Fruit fly (Drosophila melanogaster) whole organism, embryonic: ENCODE measurements around the gene CG32573.

Experiments
- Abd-B ChIP-seq: fragments of 200-800 bp; sonication (Bioruptor generic); optimal IDR thresholded peaks from 2 replicates; lab custom pipeline; 2018; ENCODE audit warnings: missing biosample characterization, mild to moderate bottlenecking, missing genetic modification characterization, moderate library complexity
- Aef1 ChIP-seq: fragments of 200-800 bp; sonication (Bioruptor generic); IDR thresholded peaks from 3 replicates; pipeline ENCODE4 v1.3.6; 2022; ENCODE audit warnings: missing biosample characterization, missing genetic modification characterization
- Asciz ChIP-seq: fragments of 200-800 bp; sonication (Bioruptor generic); optimal IDR thresholded peaks from 2 replicates; lab custom pipeline; 2017; ENCODE audit warnings: missing biosample characterization, mild to moderate bottlenecking, missing genetic modification characterization, missing genetic modification reagents
- Atf3 ChIP-seq: fragments of 200-800 bp; sonication (Bioruptor generic); optimal IDR thresholded peaks from 3 replicates; lab custom pipeline; 2016; ENCODE audit warnings: missing biosample characterization, missing genetic modification characterization
- Bteb2 ChIP-seq: fragments of 200-800 bp; sonication (Bioruptor generic); optimal IDR thresholded peaks from 2 replicates; lab custom pipeline; 2016; ENCODE audit warnings: missing biosample characterization, missing genetic modification characterization
- CG10209 ChIP-seq: fragments of 200-800 bp; sonication (Bioruptor generic); optimal IDR thresholded peaks from 3 replicates; lab custom pipeline; 2017; ENCODE audit warnings: missing biosample characterization, mild to moderate bottlenecking, missing genetic modification characterization, missing genetic modification reagents
- CG10274 ChIP-seq: fragments of 200-800 bp; sonication (Bioruptor generic); optimal IDR thresholded peaks from 3 replicates; lab custom pipeline; 2017; ENCODE audit warnings: missing biosample characterization, mild to moderate bottlenecking, missing genetic modification characterization
- CG10366 ChIP-seq: fragments of 200-800 bp; sonication (Bioruptor generic); IDR thresholded peaks from 2 replicates; pipeline ENCODE4 v1.3.6; 2022; ENCODE audit warnings: missing biosample characterization, missing genetic modification characterization
- CG10565 ChIP-seq: fragments of 200-800 bp; sonication (Bioruptor generic); optimal IDR thresholded peaks from 3 replicates; lab custom pipeline; 2016; ENCODE audit warnings: missing biosample characterization, mild to moderate bottlenecking, missing genetic modification characterization
- CG10979 ChIP-seq: fragments of 200-800 bp; sonication (Bioruptor generic); optimal IDR thresholded peaks from 2 replicates; lab custom pipeline; 2018; ENCODE audit warnings: missing biosample characterization, mild to moderate bottlenecking, missing genetic modification characterization, moderate library complexity
- CG12071 ChIP-seq: fragments of 200-800 bp; sonication (Bioruptor generic); optimal IDR thresholded peaks from 3 replicates; lab custom pipeline; 2018; ENCODE audit warnings: missing biosample characterization, mild to moderate bottlenecking, missing genetic modification characterization
- CG12155 ChIP-seq: fragments of 200-800 bp; sonication (Bioruptor generic); optimal IDR thresholded peaks from 3 replicates; lab custom pipeline; 2016; ENCODE audit warnings: missing biosample characterization, missing genetic modification characterization
- CG12236 ChIP-seq: fragments of 200-800 bp; sonication (Bioruptor generic); optimal IDR thresholded peaks from 2 replicates; lab custom pipeline; 2016; ENCODE audit warnings: missing biosample characterization, missing genetic modification characterization
- CG13894 ChIP-seq: fragments of 200-800 bp; sonication (Bioruptor generic); optimal IDR thresholded peaks from 3 replicates; lab custom pipeline; 2018; ENCODE audit warnings: missing biosample characterization, mild to moderate bottlenecking, missing genetic modification characterization, moderate library complexity
- CG14710 ChIP-seq: fragments of 200-800 bp; sonication (Bioruptor generic); optimal IDR thresholded peaks from 3 replicates; lab custom pipeline; 2019; ENCODE audit warnings: missing biosample characterization, mild to moderate bottlenecking, missing genetic modification characterization, moderate library complexity
- CG17361 ChIP-seq: fragments of 200-800 bp; sonication (Bioruptor generic); IDR thresholded peaks from 3 replicates; pipeline ENCODE4 v1.3.6; 2022; ENCODE audit warnings: missing biosample characterization, missing genetic modification characterization
- CG18599 ChIP-seq: fragments of 200-800 bp; sonication (Bioruptor generic); optimal IDR thresholded peaks from 3 replicates; lab custom pipeline; 2017; ENCODE audit warnings: missing biosample characterization, missing genetic modification characterization, mild to moderate bottlenecking, moderate library complexity, missing genetic modification reagents
- CG18619 ChIP-seq: fragments of 200-800 bp; sonication (Bioruptor generic); optimal IDR thresholded peaks from 3 replicates; lab custom pipeline; 2017; ENCODE audit warnings: missing biosample characterization, mild to moderate bottlenecking, missing genetic modification characterization
- CG2678 ChIP-seq: fragments of 200-800 bp; sonication (Bioruptor generic); optimal IDR thresholded peaks from 3 replicates; lab custom pipeline; 2019; ENCODE audit warnings: missing biosample characterization, mild to moderate bottlenecking, missing genetic modification characterization, moderate library complexity
- CG30403 ChIP-seq: fragments of 200-800 bp; sonication (Bioruptor generic); optimal IDR thresholded peaks from 3 replicates; lab custom pipeline; 2016; ENCODE audit warnings: missing biosample characterization, missing genetic modification characterization
- CG31224 ChIP-seq: fragments of 200-800 bp; sonication (Bioruptor generic); IDR thresholded peaks from 2 replicates; pipeline ENCODE4 v1.3.6; 2022; ENCODE audit warnings: missing biosample characterization, missing genetic modification characterization
- CG32772 ChIP-seq: fragments of 200-800 bp; sonication (Bioruptor generic); IDR thresholded peaks from 2 replicates; pipeline ENCODE4 v1.3.6; 2022; ENCODE audit warnings: missing biosample characterization, missing genetic modification characterization
- CG4328 ChIP-seq: fragments of 200-800 bp; sonication (Bioruptor generic); optimal IDR thresholded peaks from 3 replicates; lab custom pipeline; 2017; ENCODE audit warnings: missing biosample characterization, missing genetic modification reagents, missing genetic modification characterization
- CG7271 ChIP-seq: fragments of 200-800 bp; sonication (Bioruptor generic); optimal IDR thresholded peaks from 2 replicates; lab custom pipeline; 2018; ENCODE audit warnings: missing biosample characterization, mild to moderate bottlenecking, missing genetic modification characterization, moderate library complexity
- CG7928 ChIP-seq: fragments of 200-800 bp; sonication (Bioruptor generic); optimal IDR thresholded peaks from 2 replicates; lab custom pipeline; 2017; ENCODE audit warnings: missing biosample characterization, mild to moderate bottlenecking, missing genetic modification characterization
- CG9817 ChIP-seq: fragments of 200-800 bp; sonication (Bioruptor generic); optimal IDR thresholded peaks from 2 replicates; lab custom pipeline; 2018; ENCODE audit warnings: missing biosample characterization, mild to moderate bottlenecking, missing genetic modification characterization, moderate library complexity
- CkIIα-i1 ChIP-seq: fragments of 200-800 bp; sonication (Bioruptor generic); IDR thresholded peaks from 2 replicates; pipeline ENCODE4 v1.3.6; 2022; ENCODE audit warnings: missing biosample characterization, missing genetic modification characterization
- Dek ChIP-seq: fragments of 200-800 bp; sonication (Bioruptor generic); optimal IDR thresholded peaks from 3 replicates; lab custom pipeline; 2019; ENCODE audit warnings: missing biosample characterization, mild to moderate bottlenecking, missing genetic modification characterization, moderate library complexity
- Dp ChIP-seq: fragments of 200-800 bp; sonication (Bioruptor generic); optimal IDR thresholded peaks from 2 replicates; lab custom pipeline; 2018; ENCODE audit warnings: missing biosample characterization, mild to moderate bottlenecking, missing genetic modification characterization, moderate library complexity
- Elba2 ChIP-seq: fragments of 200-800 bp; sonication (Bioruptor generic); optimal IDR thresholded peaks from 3 replicates; lab custom pipeline; 2016; ENCODE audit warnings: missing biosample characterization, missing genetic modification characterization
- HmgZ ChIP-seq: fragments of 200-800 bp; sonication (Bioruptor generic); optimal IDR thresholded peaks from 2 replicates; lab custom pipeline; 2018; ENCODE audit warnings: missing biosample characterization, mild to moderate bottlenecking, missing genetic modification characterization
- Lim3 ChIP-seq: fragments of 200-800 bp; sonication (Bioruptor generic); IDR thresholded peaks from 2 replicates; pipeline ENCODE4 v1.3.6; 2022; ENCODE audit warnings: missing biosample characterization, missing genetic modification characterization
- Mad ChIP-seq: fragments of 200-800 bp; sonication (Bioruptor generic); optimal IDR thresholded peaks from 2 replicates; lab custom pipeline; 2016; ENCODE audit warnings: missing biosample characterization, missing genetic modification characterization
- Sin3A ChIP-seq: fragments of >200 bp; optimal IDR thresholded peaks from 2 replicates; lab custom pipeline; 2018
- ara ChIP-seq: fragments of 200-800 bp; sonication (Bioruptor generic); IDR thresholded peaks from 2 replicates; pipeline ENCODE4 v1.3.6; 2022; ENCODE audit warnings: missing biosample characterization, missing genetic modification characterization
- az2 ChIP-seq: fragments of 200-800 bp; sonication (Bioruptor generic); optimal IDR thresholded peaks from 3 replicates; lab custom pipeline; 2016; ENCODE audit warnings: missing biosample characterization, missing genetic modification characterization
- bab2 ChIP-seq: fragments of 200-800 bp; sonication (Bioruptor generic); optimal IDR thresholded peaks from 2 replicates; lab custom pipeline; 2016; ENCODE audit warnings: missing biosample characterization, missing genetic modification characterization
- bigmax ChIP-seq: fragments of 200-800 bp; sonication (Bioruptor generic); optimal IDR thresholded peaks from 2 replicates; lab custom pipeline; 2018; ENCODE audit warnings: missing biosample characterization, mild to moderate bottlenecking, missing genetic modification characterization
- chif ChIP-seq, 2 experiments: fragments of 200-800 bp; sonication (Bioruptor generic); optimal IDR thresholded peaks; 3 replicates each; lab custom pipeline; 2016; ENCODE audit warnings: missing biosample characterization in 2 of 2, missing genetic modification characterization in 2 of 2
- ftz-f1 ChIP-seq: fragments of 200-800 bp; sonication (Bioruptor generic); optimal IDR thresholded peaks from 2 replicates; lab custom pipeline; 2016; ENCODE audit warnings: missing biosample characterization, missing genetic modification characterization
- gcm ChIP-seq: fragments of 200-800 bp; sonication (Bioruptor generic); optimal IDR thresholded peaks from 2 replicates; lab custom pipeline; 2019; ENCODE audit warnings: missing biosample characterization, mild to moderate bottlenecking, missing genetic modification characterization, moderate library complexity
- jumu ChIP-seq: fragments of 200-800 bp; sonication (Bioruptor generic); optimal IDR thresholded peaks from 3 replicates; lab custom pipeline; 2016; ENCODE audit warnings: missing biosample characterization, missing genetic modification characterization
- nerfin-2 ChIP-seq: fragments of 200-800 bp; sonication (Bioruptor generic); IDR thresholded peaks from 2 replicates; pipeline ENCODE4 v1.3.6; 2022; ENCODE audit warnings: missing biosample characterization, missing genetic modification characterization; ENCODE audit not compliant: partially characterized antibody
- otp ChIP-seq: fragments of 200-800 bp; sonication (Bioruptor generic); IDR thresholded peaks from 3 replicates; pipeline ENCODE4, ENCODE4 v1.3.6; 2022; ENCODE audit warnings: missing biosample characterization, missing genetic modification characterization
- sens-2 ChIP-seq: fragments of 200-800 bp; sonication (Bioruptor generic); IDR thresholded peaks from 2 replicates; pipeline ENCODE4 v1.3.6; 2022; ENCODE audit warnings: missing biosample characterization, missing genetic modification characterization
- sug ChIP-seq: fragments of 200-800 bp; optimal IDR thresholded peaks from 2 replicates; lab custom pipeline; 2019; ENCODE audit warnings: missing biosample characterization, mild to moderate bottlenecking, missing genetic modification characterization, moderate library complexity
- tna ChIP-seq: fragments of 200-800 bp; sonication (Bioruptor generic); IDR thresholded peaks from 2 replicates; pipeline ENCODE4 v1.3.6; 2022; ENCODE audit warnings: missing biosample characterization, missing genetic modification characterization; ENCODE audit not compliant: partially characterized antibody
- trh ChIP-seq: fragments of 200-800 bp; sonication (Bioruptor generic); optimal IDR thresholded peaks from 2 replicates; lab custom pipeline; 2016; ENCODE audit warnings: missing biosample characterization, missing genetic modification characterization
- tup ChIP-seq: fragments of 200-800 bp; sonication (Bioruptor generic); optimal IDR thresholded peaks from 2 replicates; lab custom pipeline; 2016; ENCODE audit warnings: missing biosample characterization, mild to moderate bottlenecking, missing genetic modification characterization, moderate library complexity
- tx ChIP-seq: fragments of 200-800 bp; sonication (Bioruptor generic); optimal IDR thresholded peaks from 2 replicates; lab custom pipeline; 2016; ENCODE audit warnings: missing biosample characterization, missing genetic modification characterization
- vnd ChIP-seq: fragments of 200-800 bp; sonication (Bioruptor generic); IDR thresholded peaks from 3 replicates; pipeline ENCODE4 v1.3.6; 2022; ENCODE audit warnings: missing biosample characterization, missing genetic modification characterization; ENCODE audit not compliant: partially characterized antibody

CG32573 gene

dm6 chrX:16654931-16655409 is 3.8 kb downstream of the CG32573 start, which contains the start of the genes Nemp and r (continued):
- peak; percentile 47 for TF ChIP-seq Abd-B (GFP tag; lab: Kevin White, UChicago)
- no peak for TF ChIP-seq CkIIα-i1 (GFP tag; lab: Robert Waterston, UW)
- no peak for TF ChIP-seq ara (GFP tag; lab: Robert Waterston, UW)
- TF ChIP-seq Sin3A: peak; percentile 88
- no peak for TF ChIP-seq CG32772
- no peak for TF ChIP-seq CG4328 (GFP tag; lab: Kevin White, UChicago)
- no peak for TF ChIP-seq CG7271 (tag; lab: Kevin White, UChicago)
- 0 out of 3 replicates have a peak, but pooled peaks have one; percentile 12 for TF ChIP-seq CG17361 (GFP tag; lab: Robert Waterston, UW)
- no peak for TF ChIP-seq CG12071 (GFP tag; lab: Kevin White, UChicago)
- TF ChIP-seq otp (GFP tag; lab: Robert Waterston, UW): no peak
- TF ChIP-seq Asciz (GFP tag; lab: Kevin White, UChicago): no peak
- TF ChIP-seq vnd (GFP tag; lab: Robert Waterston, UW): peak; percentile 62; the same call in 2 of the 3 replicates
- TF ChIP-seq Elba2 (GFP tag; lab: Kevin White, UChicago): no peak
- no peak for TF ChIP-seq Mad (GFP tag; lab: Kevin White, UChicago)
- TF ChIP-seq Dp: peak; percentile 75
- no peak for TF ChIP-seq Aef1 (GFP tag; lab: Robert Waterston, UW)
- TF ChIP-seq CG10565: no peak
- TF ChIP-seq CG14710 (tag; lab: Kevin White, UChicago): peak; percentile 71
- no peak for TF ChIP-seq CG31224 (GFP tag; lab: Robert Waterston, UW)
- no peak for TF ChIP-seq jumu (GFP tag; lab: Kevin White, UChicago)
- no peak for TF ChIP-seq CG12155
- no peak for TF ChIP-seq Lim3
- TF ChIP-seq CG10366 (GFP tag; lab: Robert Waterston, UW): no peak
- no peak for TF ChIP-seq bab2
- TF ChIP-seq CG12236 (GFP tag; lab: Kevin White, UChicago): no peak
- TF ChIP-seq sug (tag; lab: Kevin White, UChicago): no peak
- no peak for TF ChIP-seq Atf3 (GFP tag; lab: Kevin White, UChicago)
- no peak for TF ChIP-seq Dek
- no peak for TF ChIP-seq tx (GFP tag; lab: Kevin White, UChicago)
- no peak for TF ChIP-seq CG13894 (tag; lab: Kevin White, UChicago)
- no peak for TF ChIP-seq sens-2 (GFP tag; lab: Robert Waterston, UW)
- no peak for TF ChIP-seq CG10209 (GFP tag; lab: Kevin White, UChicago)
- TF ChIP-seq bigmax (GFP tag; lab: Kevin White, UChicago): no peak
- TF ChIP-seq az2 (GFP tag; lab: Kevin White, UChicago): no peak
- TF ChIP-seq chif (GFP tag; optimal IDR thresholded peaks at IDR 0.05; lab: Kevin White, UChicago): no peak
- TF ChIP-seq Bteb2: no peak
- TF ChIP-seq CG10979 (tag; lab: Kevin White, UChicago): no peak
- TF ChIP-seq trh (GFP tag; lab: Kevin White, UChicago): no peak
- no peak for TF ChIP-seq CG18599
- peak; percentile 40 for TF ChIP-seq HmgZ
- TF ChIP-seq CG10274 (GFP tag; lab: Kevin White, UChicago): no peak
- no peak for TF ChIP-seq CG18619 (GFP tag; lab: Kevin White, UChicago)
- peak; percentile 36; the same call in 1 of the 2 replicates for TF ChIP-seq nerfin-2
- no peak for TF ChIP-seq CG2678
- TF ChIP-seq CG7928 (GFP tag; lab: Kevin White, UChicago): no peak
- no peak for TF ChIP-seq CG30403
- no peak for TF ChIP-seq CG9817
- no peak for TF ChIP-seq gcm (GFP tag; lab: Kevin White, UChicago)
- no peak for TF ChIP-seq tup
- 0 out of 2 replicates have a peak, but pooled peaks have one; percentile 14 for TF ChIP-seq tna
- TF ChIP-seq ftz-f1 (GFP tag; lab: Kevin White, UChicago): no peak
